Worm (Caenorhabditis elegans): ENCODE measurements around the gene T02H6.7.

Gene T02H6.7

DNA sequence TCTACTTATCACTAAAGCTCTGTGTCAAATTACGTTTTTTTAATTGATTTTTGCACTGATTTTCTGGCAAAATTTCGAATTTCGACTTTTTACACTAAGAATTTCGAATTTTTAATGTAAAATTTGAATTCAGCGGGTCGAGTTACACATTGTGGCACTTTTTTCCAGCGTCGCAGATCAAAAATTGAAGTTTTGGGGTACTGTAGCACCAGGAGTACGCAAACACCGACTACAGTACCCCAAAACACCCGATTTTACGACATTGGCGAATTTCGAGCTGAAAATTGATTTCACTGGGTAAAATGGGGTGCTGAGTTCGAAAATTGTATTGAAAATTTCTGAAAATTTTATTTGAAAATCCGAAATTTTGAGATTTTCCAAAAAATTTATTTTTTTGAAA is 50.0 kb downstream of the T02H6.7 start:
- TF ChIP-seq hmbx-1 (tag; optimal IDR thresholded peaks at IDR 0.05) (no peak), ets-7 (tag; optimal IDR thresholded peaks at IDR 0.05) (no peak), hnd-1 (tag; optimal IDR thresholded peaks at IDR 0.05) (no peak), tbx-37 (GFP tag; conservative IDR thresholded peaks at IDR 0.05) (no peak), F13C5.2 (tag; optimal IDR thresholded peaks at IDR 0.05) (no peak), sea-1 (GFP tag; conservative IDR thresholded peaks at IDR 0.05) (no peak), aly-1 (tag; optimal IDR thresholded peaks at IDR 0.05) (no peak), flt-1 (GFP tag; IDR thresholded peaks at IDR 0.05) (no peak), pes-1 (GFP tag; IDR thresholded peaks at IDR 0.05) (no peak), B0310.2 (tag; optimal IDR thresholded peaks at IDR 0.05) (no peak), hmg-4 (GFP tag; optimal IDR thresholded peaks at IDR 0.05) (no peak)

All from whole organism, early embryonic.